Worm (Caenorhabditis elegans): ENCODE results near the gene C14A4.6.

DNA sequence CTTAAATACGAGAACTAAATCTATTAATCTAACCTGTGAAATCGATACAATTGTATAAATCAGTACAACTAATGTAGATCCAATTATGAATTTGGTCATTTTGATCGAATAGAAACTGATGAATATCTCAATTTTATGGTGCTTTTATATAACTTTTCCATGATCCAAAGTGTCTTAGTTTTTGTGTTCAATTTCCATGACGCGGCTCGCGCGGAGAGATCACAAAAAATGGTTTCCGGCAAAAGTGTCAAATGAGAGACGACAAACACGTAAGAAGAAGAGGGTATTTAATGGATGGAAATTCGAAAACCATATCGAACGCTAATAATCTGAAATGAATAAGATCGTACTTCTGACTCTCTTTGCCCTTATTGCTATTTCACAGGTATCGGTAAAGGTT is 30.0 kb downstream of the C14A4.6 start, which contains the start of the genes C06A1.6 and C06A1.7:
- TF ChIP-seq ceh-43 (GFP tag; optimal IDR thresholded peaks at IDR 0.05) (no peak), mab-5 (tag; optimal IDR thresholded peaks at IDR 0.05) (no peak), sem-2 (GFP tag; optimal IDR thresholded peaks at IDR 0.05) (no peak), ces-1 (GFP tag; optimal IDR thresholded peaks at IDR 0.05) (no peak), lin-13 (tag; optimal IDR thresholded peaks at IDR 0.05) (no peak)
